Fruit fly (Drosophila melanogaster) whole organism, pupa: ENCODE results near the gene Abi.

Source experiments
- CG10348 ChIP-seq: fragments of 200-800 bp; sonication (Bioruptor generic); IDR thresholded peaks from 2 replicates; pipeline ENCODE4 v1.3.6; 2022; ENCODE audit warnings: missing biosample characterization, missing genetic modification characterization
- CG12605 ChIP-seq: fragments of 200-800 bp; sonication (Bioruptor generic); IDR thresholded peaks from 2 replicates; pipeline ENCODE4 v1.3.6; 2022; ENCODE audit warnings: missing biosample characterization, missing genetic modification characterization
- CG13204 ChIP-seq: fragments of 200-800 bp; sonication (Bioruptor generic); optimal IDR thresholded peaks from 2 replicates; lab custom pipeline; 2018; ENCODE audit warnings: missing biosample characterization, mild to moderate bottlenecking, missing genetic modification characterization, moderate library complexity
- CG14655 ChIP-seq: fragments of 200-800 bp; sonication (Bioruptor generic); optimal IDR thresholded peaks from 3 replicates; lab custom pipeline; 2017; ENCODE audit warnings: mild to moderate bottlenecking, missing biosample characterization, missing genetic modification reagents, missing genetic modification characterization
- CG15710 ChIP-seq: fragments of 200-800 bp; sonication (Bioruptor generic); optimal IDR thresholded peaks from 2 replicates; lab custom pipeline; 2018; ENCODE audit warnings: missing biosample characterization, mild to moderate bottlenecking, missing genetic modification characterization, moderate library complexity
- CG17806 ChIP-seq: fragments of 200-800 bp; sonication (Bioruptor generic); optimal IDR thresholded peaks from 2 replicates; lab custom pipeline; 2018; ENCODE audit warnings: missing biosample characterization, mild to moderate bottlenecking, missing genetic modification characterization, moderate library complexity
- CG32121 ChIP-seq: fragments of 200-800 bp; sonication (Bioruptor generic); IDR thresholded peaks from 2 replicates; pipeline ENCODE4 v1.3.6; 2022; ENCODE audit warnings: missing biosample characterization, missing genetic modification characterization
- CG34367 ChIP-seq: fragments of 200-800 bp; sonication (Bioruptor generic); optimal IDR thresholded peaks from 2 replicates; lab custom pipeline; 2018; ENCODE audit warnings: missing biosample characterization, mild to moderate bottlenecking, missing genetic modification characterization
- CG4496 ChIP-seq: fragments of 200-800 bp; sonication (Bioruptor generic); IDR thresholded peaks from 3 replicates; pipeline ENCODE4 v1.3.6; 2022; ENCODE audit warnings: missing biosample characterization, missing genetic modification characterization
- CG8159 ChIP-seq: fragments of 200-800 bp; sonication (Bioruptor generic); optimal IDR thresholded peaks from 3 replicates; lab custom pipeline; 2018; ENCODE audit warnings: missing biosample characterization, mild to moderate bottlenecking, missing genetic modification characterization, moderate library complexity
- CG8301 ChIP-seq: fragments of 200-800 bp; sonication (Bioruptor generic); optimal IDR thresholded peaks from 2 replicates; lab custom pipeline; 2018; ENCODE audit warnings: missing biosample characterization, mild to moderate bottlenecking, missing genetic modification characterization
- CG9948 ChIP-seq: fragments of 200-800 bp; sonication (Bioruptor generic); optimal IDR thresholded peaks from 2 replicates; lab custom pipeline; 2018; ENCODE audit warnings: missing biosample characterization, mild to moderate bottlenecking, missing genetic modification characterization, moderate library complexity
- D1 ChIP-seq: fragments of 200-800 bp; sonication (Bioruptor generic); optimal IDR thresholded peaks from 2 replicates; lab custom pipeline; 2018; ENCODE audit warnings: missing biosample characterization, mild to moderate bottlenecking, missing genetic modification characterization, moderate library complexity
- EcR ChIP-seq: fragments of 200-800 bp; sonication (Bioruptor generic); optimal IDR thresholded peaks from 3 replicates; lab custom pipeline; 2019; ENCODE audit warnings: missing biosample characterization, missing genetic modification characterization, mild to moderate bottlenecking, moderate library complexity, missing genetic modification reagents
- Ets98B ChIP-seq: fragments of 200-800 bp; sonication (Bioruptor generic); IDR thresholded peaks from 2 replicates; pipeline ENCODE4 v1.3.6; 2022; ENCODE audit warnings: missing biosample characterization, missing genetic modification characterization
- Pif1A ChIP-seq: fragments of 200-800 bp; sonication (Bioruptor generic); optimal IDR thresholded peaks from 3 replicates; lab custom pipeline; 2016; ENCODE audit warnings: missing biosample characterization, missing genetic modification characterization
- Pif1B ChIP-seq: fragments of 200-800 bp; sonication (Bioruptor generic); optimal IDR thresholded peaks from 3 replicates; lab custom pipeline; 2016; ENCODE audit warnings: missing biosample characterization, missing genetic modification characterization
- Snoo ChIP-seq: fragments of 200-800 bp; sonication (Bioruptor generic); optimal IDR thresholded peaks from 3 replicates; lab custom pipeline; 2017; ENCODE audit warnings: missing biosample characterization, mild to moderate bottlenecking, missing genetic modification characterization, inconsistent platforms
- fd96Ca ChIP-seq: fragments of 200-800 bp; sonication (Bioruptor generic); IDR thresholded peaks from 3 replicates; pipeline ENCODE4 v1.3.6; 2022; ENCODE audit warnings: missing biosample characterization, missing genetic modification characterization
- gl ChIP-seq: fragments of 200-800 bp; sonication (Bioruptor generic); optimal IDR thresholded peaks from 2 replicates; lab custom pipeline; 2018; ENCODE audit warnings: missing biosample characterization, mild to moderate bottlenecking, missing genetic modification characterization
- rn ChIP-seq: fragments of 200-800 bp; sonication (Bioruptor generic); IDR thresholded peaks from 2 replicates; pipeline ENCODE4 v1.3.6; 2022; ENCODE audit warnings: missing biosample characterization, missing genetic modification characterization

The Abi gene

dm6 chr3R:14122347-14122812 lies at the start of gene Abi, which contains the start of gene twf:
Abi (minus strand) TSS chr3R:14122420.
twf (plus strand) TSS chr3R:14122654.
- peak; percentile 31; the same call in 1 of the 3 replicates for TF ChIP-seq CG4496 (GFP tag; lab: Robert Waterston, UW)
- TF ChIP-seq CG32121 (GFP tag; lab: Robert Waterston, UW), result peak; percentile 30; the same call in 1 of the 2 replicates
- no peak for TF ChIP-seq CG13204 (GFP tag; lab: Kevin White, UChicago)
- TF ChIP-seq fd96Ca (GFP tag; lab: Robert Waterston, UW), result no peak
- peak; percentile 35 for TF ChIP-seq CG9948 (tag; lab: Kevin White, UChicago)
- no peak for TF ChIP-seq CG12605
- TF ChIP-seq CG15710 (tag; lab: Kevin White, UChicago), result peak; percentile 47
- TF ChIP-seq Pif1A (GFP tag; lab: Kevin White, UChicago), result no peak
- TF ChIP-seq CG14655, result no peak
- no peak for TF ChIP-seq rn
- no peak for TF ChIP-seq Pif1B
- TF ChIP-seq Ets98B (GFP tag; lab: Robert Waterston, UW), result peak; percentile 35; the same call in 1 of the 2 replicates
- no peak for TF ChIP-seq CG10348
- TF ChIP-seq CG34367 (tag; lab: Kevin White, UChicago), result peak; percentile 29
- peak; percentile 45 for TF ChIP-seq CG8159
- TF ChIP-seq EcR (GFP tag; lab: Kevin White, UChicago), result no peak
- no peak for TF ChIP-seq Snoo (tag; lab: Kevin White, UChicago)
- TF ChIP-seq D1 (tag; lab: Kevin White, UChicago), result no peak
- TF ChIP-seq gl (tag; lab: Kevin White, UChicago), result no peak
- TF ChIP-seq CG17806, result peak; percentile 44
- no peak for TF ChIP-seq CG8301 (tag; lab: Kevin White, UChicago)

- no peak for TF ChIP-seq EcR (GFP tag; lab: Kevin White, UChicago)
Observed at dm6 chr3R:14162176-14162759, 40.0 kb upstream of the Abi start, which contains the start of gene CG3199. CG3199 (plus strand) TSS chr3R:14162709.

- TF ChIP-seq EcR (GFP tag; lab: Kevin White, UChicago) (no peak), fd96Ca (GFP tag; lab: Robert Waterston, UW) (no peak), CG9948 (tag; lab: Kevin White, UChicago) (no peak), CG14655 (no peak), CG13204 (GFP tag; lab: Kevin White, UChicago) (no peak), Ets98B (GFP tag; lab: Robert Waterston, UW) (no peak), CG15710 (tag; lab: Kevin White, UChicago) (no peak), CG10348 (no peak), rn (no peak), Pif1A (GFP tag; lab: Kevin White, UChicago) (no peak), D1 (tag; lab: Kevin White, UChicago) (no peak), CG12605 (no peak)
Observed at dm6 chr3R:14160178-14160577, 38.0 kb upstream of the Abi start, which contains the start of gene CG31327. CG31327 (minus strand) TSS chr3R:14160278.

dm6 chr3R:14157331-14157730 lies 35.1 kb upstream of the Abi start, which contains the start of gene CG31533:
CG31533 (minus strand) TSS chr3R:14157431.
- TF ChIP-seq CG15710 (tag; lab: Kevin White, UChicago), result no peak
- TF ChIP-seq CG13204 (GFP tag; lab: Kevin White, UChicago), result no peak
- TF ChIP-seq, all 21 proteins: peak for 0

dm6 chr3R:14154341-14154740 lies 32.1 kb upstream of the Abi start, which contains the start of gene CG44215:
CG44215 (minus strand) TSS chr3R:14154441.
- no peak for TF ChIP-seq Pif1A (GFP tag; lab: Kevin White, UChicago)
- no peak for TF ChIP-seq CG32121 (GFP tag; lab: Robert Waterston, UW)

- TF ChIP-seq gl (tag; lab: Kevin White, UChicago) (no peak), Pif1B (no peak), CG8301 (tag; lab: Kevin White, UChicago) (no peak), Ets98B (GFP tag; lab: Robert Waterston, UW) (no peak), CG15710 (tag; lab: Kevin White, UChicago) (no peak), Snoo (tag; lab: Kevin White, UChicago) (no peak), CG14655 (no peak), CG13204 (GFP tag; lab: Kevin White, UChicago) (no peak), fd96Ca (GFP tag; lab: Robert Waterston, UW) (no peak), rn (no peak), CG32121 (GFP tag; lab: Robert Waterston, UW) (no peak)
- TF ChIP-seq, all 21 proteins: peak for 0
Observed at dm6 chr3R:14153729-14154128, 31.5 kb upstream of the Abi start, which contains the start of gene Recs1. Recs1 (minus strand) TSS chr3R:14153829.

- no peak for TF ChIP-seq fd96Ca (GFP tag; lab: Robert Waterston, UW)
- no peak for TF ChIP-seq Pif1B
- TF ChIP-seq EcR (GFP tag; lab: Kevin White, UChicago), result no peak
- TF ChIP-seq Pif1A (GFP tag; lab: Kevin White, UChicago), result no peak
- TF ChIP-seq Ets98B (GFP tag; lab: Robert Waterston, UW), result no peak
- no peak for TF ChIP-seq CG15710 (tag; lab: Kevin White, UChicago)
- no peak for TF ChIP-seq D1 (tag; lab: Kevin White, UChicago)
- TF ChIP-seq CG9948 (tag; lab: Kevin White, UChicago), result no peak
- no peak for TF ChIP-seq CG32121 (GFP tag; lab: Robert Waterston, UW)
- no peak for TF ChIP-seq CG17806
- no peak for TF ChIP-seq CG14655
- TF ChIP-seq gl (tag; lab: Kevin White, UChicago), result no peak
- TF ChIP-seq CG4496 (GFP tag; lab: Robert Waterston, UW), result no peak
- TF ChIP-seq CG13204 (GFP tag; lab: Kevin White, UChicago), result no peak
- no peak for TF ChIP-seq CG10348
- TF ChIP-seq CG12605, result no peak
- no peak for TF ChIP-seq CG8301 (tag; lab: Kevin White, UChicago)
- TF ChIP-seq CG34367 (tag; lab: Kevin White, UChicago), result no peak
Observed at dm6 chr3R:14152550-14152949, 30.3 kb upstream of the Abi start, which contains the start of gene CG42500. CG42500 (minus strand) TSS chr3R:14152650.
